Fruit fly (Drosophila melanogaster) whole organism, embryonic: ENCODE measurements around the gene alpha4GT2.

ENCODE experiments used
- CG10959 ChIP-seq: fragments of 200-800 bp; sonication (Bioruptor generic); IDR thresholded peaks from 2 replicates; pipeline ENCODE4 v1.3.6; 2022; ENCODE audit warnings: missing biosample characterization, missing genetic modification characterization
- CG10979 ChIP-seq: fragments of 200-800 bp; sonication (Bioruptor generic); optimal IDR thresholded peaks from 2 replicates; lab custom pipeline; 2018; ENCODE audit warnings: missing biosample characterization, mild to moderate bottlenecking, missing genetic modification characterization, moderate library complexity
- CG9727 ChIP-seq: fragments of 200-800 bp; sonication (Bioruptor generic); optimal IDR thresholded peaks from 3 replicates; lab custom pipeline; 2017; ENCODE audit warnings: missing biosample characterization, mild to moderate bottlenecking, missing genetic modification characterization
- Dip3 ChIP-seq: fragments of 200-800 bp; sonication (Bioruptor generic); optimal IDR thresholded peaks from 3 replicates; lab custom pipeline; 2016; ENCODE audit warnings: missing biosample characterization, missing genetic modification characterization
- HLH54F ChIP-seq: fragments of 200-800 bp; sonication (Bioruptor generic); optimal IDR thresholded peaks from 3 replicates; lab custom pipeline; 2016; ENCODE audit warnings: missing biosample characterization, missing genetic modification characterization
- Lpt ChIP-seq: fragments of >200 bp; optimal IDR thresholded peaks from 2 replicates; lab custom pipeline; 2018; ENCODE audit warnings: missing biosample characterization, missing genetic modification characterization
- Max ChIP-seq: fragments of 200-800 bp; sonication (Bioruptor generic); optimal IDR thresholded peaks from 2 replicates; lab custom pipeline; 2016; ENCODE audit warnings: missing biosample characterization, mild to moderate bottlenecking, missing genetic modification characterization
- Sin3A ChIP-seq: fragments of >200 bp; optimal IDR thresholded peaks from 2 replicates; lab custom pipeline; 2018
- YL-1 ChIP-seq: fragments of 200-800 bp; sonication (Bioruptor generic); optimal IDR thresholded peaks from 3 replicates; lab custom pipeline; 2017; ENCODE audit warnings: missing biosample characterization, mild to moderate bottlenecking, missing genetic modification characterization
- ase ChIP-seq: fragments of 200-800 bp; sonication (Bioruptor generic); IDR thresholded peaks from 3 replicates; pipeline ENCODE4 v1.3.6; 2022; ENCODE audit warnings: missing biosample characterization, missing genetic modification characterization
- kay ChIP-seq: fragments of 200-800 bp; sonication (Bioruptor generic); optimal IDR thresholded peaks from 2 replicates; lab custom pipeline; 2016; ENCODE audit warnings: missing biosample characterization, missing genetic modification characterization
- tgo ChIP-seq: fragments of 200-800 bp; sonication (Bioruptor generic); IDR thresholded peaks from 3 replicates; pipeline ENCODE4 v1.3.6; 2022; ENCODE audit warnings: missing biosample characterization, missing genetic modification characterization

- peak; percentile 69 for TF ChIP-seq Max (GFP tag; lab: Kevin White, UChicago)
- TF ChIP-seq Sin3A (lab: Kevin White, UChicago): no peak
- TF ChIP-seq Dip3 (GFP tag; lab: Kevin White, UChicago): peak; percentile 64
- peak; percentile 62 for TF ChIP-seq HLH54F (GFP tag; lab: Kevin White, UChicago)
- peak; percentile 77 for TF ChIP-seq ase (GFP tag; lab: Robert Waterston, UW)
- peak; percentile 71 for TF ChIP-seq CG9727 (GFP tag; lab: Kevin White, UChicago)
- peak; percentile 86 for TF ChIP-seq tgo (GFP tag; lab: Robert Waterston, UW)
- TF ChIP-seq CG10979: peak; percentile 88
- peak; percentile 1 for TF ChIP-seq YL-1 (GFP tag; lab: Kevin White, UChicago)
- TF ChIP-seq kay (GFP tag; lab: Kevin White, UChicago): peak; percentile 54
- no peak; the same call in 1 of the 2 replicates for TF ChIP-seq CG10959 (GFP tag; lab: Robert Waterston, UW)
- no peak for TF ChIP-seq Lpt (GFP tag; lab: Kevin White, UChicago)
Measured at dm6 chr3R:25879324-25879766, 47.3 kb downstream of the alpha4GT2 start.
